Worm (Caenorhabditis elegans) whole organism, young adult: ENCODE measurements around the gene K07C5.2.
A peak's percentile ranks its signal among the peaks of the same experiment; 100 is the strongest.

Experiments
- C17E4.6 ChIP-seq: fragments of 200-800 bp; sonication (Bioruptor generic); IDR thresholded peaks from 2 replicates; pipeline ENCODE4 v1.3.6; 2022; ENCODE audit warnings: missing genetic modification reagents, missing genetic modification characterization, missing compliant biosample characterization
- F39B2.1 ChIP-seq: fragments of 200-800 bp; sonication (Bioruptor generic); IDR thresholded peaks from 2 replicates; pipeline ENCODE4 v1.3.6; 2022; ENCODE audit warnings: missing genetic modification reagents, missing genetic modification characterization, missing compliant biosample characterization
- F52B5.7 ChIP-seq: sonication (generic microtip); optimal IDR thresholded peaks from 2 replicates; lab custom pipeline; 2016; ENCODE audit warnings: mild to moderate bottlenecking, missing genetic modification characterization, missing compliant biosample characterization
- F55B11.4 ChIP-seq: sonication (generic microtip); optimal IDR thresholded peaks from 2 replicates; lab custom pipeline; 2016; ENCODE audit warnings: missing compliant biosample characterization, missing genetic modification characterization, borderline replicate concordance; ENCODE audit not compliant: insufficient read depth
- T26A5.8 ChIP-seq: sonication (generic microtip); optimal IDR thresholded peaks from 2 replicates; lab custom pipeline; 2016; ENCODE audit warnings: missing genetic modification characterization, missing compliant biosample characterization
- Y53F4B.3 ChIP-seq: fragments of 200-800 bp; sonication (Bioruptor generic); IDR thresholded peaks from 2 replicates; pipeline ENCODE4 v1.3.6; 2022; ENCODE audit warnings: missing genetic modification reagents, missing genetic modification characterization, missing compliant biosample characterization
- Y67H2A.10 ChIP-seq: fragments of 200-800 bp; sonication (Bioruptor generic); conservative IDR thresholded peaks from 2 replicates; pipeline ENCODE4 v1.3.6; 2022; ENCODE audit warnings: missing genetic modification reagents, missing genetic modification characterization, missing compliant biosample characterization
- Y79H2A.3 ChIP-seq: fragments of 200-800 bp; sonication (Bioruptor generic); conservative IDR thresholded peaks from 2 replicates; pipeline ENCODE4 v1.3.6; 2022; ENCODE audit warnings: missing genetic modification reagents, missing genetic modification characterization, missing compliant biosample characterization
- ZK185.1 ChIP-seq: sonication (generic microtip); optimal IDR thresholded peaks from 2 replicates; lab custom pipeline; 2016; ENCODE audit warnings: mild to moderate bottlenecking, missing genetic modification characterization, missing compliant biosample characterization; ENCODE audit not compliant: poor library complexity, severe bottlenecking
- akir-1 ChIP-seq: fragments of 200-800 bp; sonication (Bioruptor generic); optimal IDR thresholded peaks from 2 replicates; lab custom pipeline; 2018; ENCODE audit warnings: mild to moderate bottlenecking, missing genetic modification characterization, moderate library complexity, missing compliant biosample characterization
- ama-1 ChIP-seq, 3 experiments: fragments of 150-350 bp in 1 of 3; sonication (generic microtip) in 2 of 3; optimal IDR thresholded peaks; 2 replicates each; lab custom pipeline; 2014 to 2018; ENCODE audit warnings: missing biosample characterization in 2 of 3, missing genetic modification characterization in 2 of 3, missing genetic modification reagents in 2 of 3
- aptf-2 ChIP-seq: fragments of 200-800 bp; sonication (Bioruptor generic); conservative IDR thresholded peaks from 2 replicates; pipeline ENCODE4 v1.3.6; 2022; ENCODE audit warnings: missing genetic modification reagents, missing genetic modification characterization, missing compliant biosample characterization
- athp-1 ChIP-seq: sonication (generic microtip); optimal IDR thresholded peaks from 2 replicates; lab custom pipeline; 2017; ENCODE audit warnings: mild to moderate bottlenecking, missing genetic modification characterization, missing compliant biosample characterization
- attf-6 ChIP-seq: fragments of 200-800 bp; sonication (Bioruptor generic); IDR thresholded peaks from 2 replicates; pipeline ENCODE4 v1.3.6; 2022; ENCODE audit warnings: missing genetic modification reagents, missing genetic modification characterization, missing compliant biosample characterization
- cebp-2 ChIP-seq: fragments of 200-800 bp; sonication (Bioruptor generic); IDR thresholded peaks from 2 replicates; pipeline ENCODE4 v1.3.6; 2022; ENCODE audit warnings: missing genetic modification characterization, missing compliant biosample characterization
- ceh-79 ChIP-seq: sonication (generic microtip); optimal IDR thresholded peaks from 2 replicates; lab custom pipeline; 2017; ENCODE audit warnings: mild to moderate bottlenecking, missing genetic modification characterization, missing compliant biosample characterization
- ceh-91 ChIP-seq: fragments of 200-800 bp; sonication (Bioruptor generic); IDR thresholded peaks from 2 replicates; pipeline ENCODE4 v1.3.6; 2022; ENCODE audit warnings: missing genetic modification reagents, missing genetic modification characterization, missing compliant biosample characterization
- dox-1 ChIP-seq: fragments of 200-800 bp; sonication (Bioruptor generic); IDR thresholded peaks from 2 replicates; pipeline ENCODE4 v1.3.6; 2022; ENCODE audit warnings: missing genetic modification reagents, missing genetic modification characterization, missing compliant biosample characterization
- dpl-1 ChIP-seq: fragments of 150-350 bp; optimal IDR thresholded peaks from 2 replicates; lab custom pipeline; 2014; ENCODE audit warnings: missing biosample characterization, missing genetic modification reagents, missing genetic modification characterization
- egl-18 ChIP-seq: fragments of 200-800 bp; sonication (Bioruptor generic); IDR thresholded peaks from 2 replicates; pipeline ENCODE4 v1.3.6; 2022; ENCODE audit warnings: missing genetic modification reagents, missing genetic modification characterization, missing compliant biosample characterization
- egl-44 ChIP-seq: fragments of 200-800 bp; sonication (Bioruptor generic); IDR thresholded peaks from 2 replicates; pipeline ENCODE4 v1.3.6; 2022; ENCODE audit warnings: missing genetic modification reagents, missing genetic modification characterization, missing compliant biosample characterization
- egrh-3 ChIP-seq: fragments of 200-800 bp; sonication (Bioruptor generic); IDR thresholded peaks from 2 replicates; pipeline ENCODE4 v1.3.6; 2022; ENCODE audit warnings: missing genetic modification reagents, missing genetic modification characterization, missing compliant biosample characterization
- ekl-4 ChIP-seq: fragments of 200-800 bp; sonication (Bioruptor generic); IDR thresholded peaks from 2 replicates; pipeline ENCODE4 v1.3.6; 2022; ENCODE audit warnings: missing genetic modification reagents, missing genetic modification characterization, missing compliant biosample characterization
- gei-17 ChIP-seq: fragments of 200-800 bp; sonication (Bioruptor generic); optimal IDR thresholded peaks from 2 replicates; lab custom pipeline; 2018; ENCODE audit warnings: mild to moderate bottlenecking, missing genetic modification characterization, missing compliant biosample characterization
- hmg-1.2 ChIP-seq: fragments of 200-800 bp; sonication (Bioruptor generic); IDR thresholded peaks from 2 replicates; pipeline ENCODE4 v1.3.6; 2022; ENCODE audit warnings: missing genetic modification reagents, missing genetic modification characterization, missing compliant biosample characterization
- hrde-1 ChIP-seq: sonication (generic microtip); optimal IDR thresholded peaks from 2 replicates; lab custom pipeline; 2016; ENCODE audit warnings: missing genetic modification characterization, mild to moderate bottlenecking, missing compliant biosample characterization, moderate library complexity, missing genotype, missing genetic modification reagents, borderline replicate concordance
- lag-1 ChIP-seq: fragments of 200-800 bp; sonication (Bioruptor generic); IDR thresholded peaks from 2 replicates; pipeline ENCODE4 v1.3.6; 2022; ENCODE audit warnings: missing genetic modification reagents, missing genetic modification characterization, missing compliant biosample characterization
- let-526 ChIP-seq: fragments of 200-800 bp; sonication (Bioruptor generic); IDR thresholded peaks from 2 replicates; pipeline ENCODE4 v1.3.6; 2022; ENCODE audit warnings: missing genetic modification reagents, missing genetic modification characterization, missing compliant biosample characterization
- let-607 ChIP-seq, 2 experiments: fragments of 200-800 bp in 1 of 2; sonication (Bioruptor generic) in 1 of 2; sonication (generic microtip) in 1 of 2; optimal IDR thresholded peaks; 2 replicates each; lab custom pipeline; 2016 to 2018; ENCODE audit warnings: mild to moderate bottlenecking in 2 of 2, missing compliant biosample characterization in 2 of 2, missing genetic modification characterization in 2 of 2, moderate library complexity in 2 of 2, missing genotype in 1 of 2
- lin-40 ChIP-seq: sonication (generic microtip); optimal IDR thresholded peaks from 2 replicates; lab custom pipeline; 2016; ENCODE audit warnings: missing genetic modification characterization, mild to moderate bottlenecking, missing compliant biosample characterization, missing genotype, missing genetic modification reagents
- lin-54 ChIP-seq: fragments of 200-800 bp; sonication (Bioruptor generic); optimal IDR thresholded peaks from 2 replicates; lab custom pipeline; 2018; ENCODE audit warnings: mild to moderate bottlenecking, missing genetic modification characterization, missing compliant biosample characterization
- lsl-1 ChIP-seq: fragments of 200-800 bp; sonication (Bioruptor generic); optimal IDR thresholded peaks from 2 replicates; lab custom pipeline; 2018; ENCODE audit warnings: mild to moderate bottlenecking, missing genetic modification characterization, moderate library complexity, missing compliant biosample characterization
- madf-10 ChIP-seq: sonication (generic microtip); optimal IDR thresholded peaks from 2 replicates; lab custom pipeline; 2016; ENCODE audit warnings: mild to moderate bottlenecking, missing genetic modification characterization, missing compliant biosample characterization
- madf-8 ChIP-seq: fragments of 200-800 bp; sonication (Bioruptor generic); conservative IDR thresholded peaks from 2 replicates; pipeline ENCODE4 v1.3.6; 2022; ENCODE audit warnings: missing genetic modification reagents, missing genetic modification characterization, missing compliant biosample characterization
- nhr-27 ChIP-seq: fragments of 200-800 bp; sonication (Bioruptor generic); optimal IDR thresholded peaks from 2 replicates; lab custom pipeline; 2018; ENCODE audit warnings: mild to moderate bottlenecking, missing genetic modification characterization, moderate library complexity, missing compliant biosample characterization
- nhr-80 ChIP-seq: sonication (generic microtip); optimal IDR thresholded peaks from 2 replicates; lab custom pipeline; 2016; ENCODE audit warnings: missing genetic modification characterization, missing compliant biosample characterization
- pha-4 ChIP-seq: fragments of 150-350 bp; sonication (generic microtip); optimal IDR thresholded peaks from 2 replicates; lab custom pipeline; 2014; ENCODE audit warnings: missing biosample characterization, missing genetic modification reagents, missing genetic modification characterization
- rcor-1 ChIP-seq: fragments of 200-800 bp; sonication (Bioruptor generic); IDR thresholded peaks from 2 replicates; pipeline ENCODE4 v1.3.6; 2022; ENCODE audit warnings: missing genetic modification reagents, missing genetic modification characterization, missing compliant biosample characterization
- rec-8 ChIP-seq, 2 experiments: sonication (generic microtip); optimal IDR thresholded peaks; 2 replicates each; lab custom pipeline; 2016; ENCODE audit warnings: mild to moderate bottlenecking in 2 of 2, missing genetic modification characterization in 2 of 2, missing genetic modification reagents in 2 of 2, missing genotype in 2 of 2, missing biosample characterization in 1 of 2, missing compliant biosample characterization in 1 of 2, moderate library complexity in 1 of 2
- rpc-1 ChIP-seq, 2 experiments: fragments of 150-350 bp in 1 of 2; sonication (generic microtip) in 1 of 2; optimal IDR thresholded peaks; 2 replicates each; lab custom pipeline; 2014 to 2018; ENCODE audit warnings: missing biosample characterization in 1 of 2, missing genetic modification characterization in 1 of 2, missing genetic modification reagents in 1 of 2, missing genotype in 1 of 2
- sdz-38 ChIP-seq: sonication (generic microtip); optimal IDR thresholded peaks from 2 replicates; lab custom pipeline; 2016; ENCODE audit warnings: missing genotype, missing genetic modification characterization, missing compliant biosample characterization
- snpc-1.1 ChIP-seq: sonication (generic microtip); optimal IDR thresholded peaks from 2 replicates; lab custom pipeline; 2017; ENCODE audit warnings: missing genetic modification characterization, mild to moderate bottlenecking, missing compliant biosample characterization, antibody characterized with exemption, moderate library complexity, missing genotype, missing genetic modification reagents; ENCODE audit not compliant: insufficient read depth
- snpc-1.3 ChIP-seq: sonication (generic microtip); optimal IDR thresholded peaks from 2 replicates; lab custom pipeline; 2017; ENCODE audit warnings: missing genetic modification characterization, mild to moderate bottlenecking, missing compliant biosample characterization, antibody characterized with exemption, moderate library complexity, missing genotype, missing genetic modification reagents; ENCODE audit not compliant: insufficient read depth
- tlf-1 ChIP-seq: fragments of 200-800 bp; sonication (Bioruptor generic); optimal IDR thresholded peaks from 2 replicates; lab custom pipeline; 2018; ENCODE audit warnings: mild to moderate bottlenecking, missing genetic modification characterization, missing compliant biosample characterization
- unc-62 ChIP-seq: fragments of 150-350 bp; optimal IDR thresholded peaks from 2 replicates; lab custom pipeline; 2014; ENCODE audit warnings: missing biosample characterization, missing genetic modification reagents, missing genetic modification characterization
- ztf-25 ChIP-seq: fragments of 200-800 bp; sonication (Bioruptor generic); IDR thresholded peaks from 2 replicates; pipeline ENCODE4 v1.3.6; 2022; ENCODE audit warnings: missing genetic modification reagents, missing genetic modification characterization, missing compliant biosample characterization

The K07C5.2 gene

DNA sequence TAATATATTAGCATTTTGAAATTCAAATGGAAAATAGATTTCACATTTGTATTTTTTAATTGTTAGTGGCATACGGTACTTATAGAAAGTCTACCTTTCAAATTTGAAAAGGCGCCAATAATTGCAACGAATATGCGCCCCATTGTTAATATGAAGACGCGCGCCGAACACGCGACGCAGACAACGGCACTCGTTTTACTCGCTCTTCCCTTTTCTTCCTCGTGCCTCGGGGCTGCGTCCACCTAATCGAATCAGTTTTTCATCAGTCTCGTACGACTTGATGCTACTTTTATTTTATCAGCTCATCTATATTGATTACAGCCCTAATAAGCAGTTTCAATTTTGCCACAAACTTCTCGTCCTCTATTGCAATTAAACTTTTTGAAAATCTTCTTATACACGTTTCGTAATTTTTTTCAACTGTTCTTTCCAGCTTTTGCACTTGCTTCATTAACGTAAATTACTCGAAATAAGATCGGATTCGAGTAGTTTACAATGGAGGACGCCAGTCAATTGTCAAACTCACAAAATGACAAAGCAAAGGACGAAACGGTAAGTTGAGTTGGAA, 22.6 kb downstream of the K07C5.2 start, which contains the start of gene cash-1 (continued):
- TF ChIP-seq snpc-1.1 (tag; lab: Kevin White, UChicago) (no peak), attf-6 (GFP tag; lab: Robert Waterston, UW) (peak; percentile 38; the same call in 1 of the 2 replicates), F55B11.4 (tag; lab: Kevin White, UChicago) (no peak), T26A5.8 (no peak), gei-17 (GFP tag; lab: Kevin White, UChicago) (no peak), Y79H2A.3 (no peak), F39B2.1 (GFP tag; lab: Robert Waterston, UW) (no peak), egrh-3 (no peak), lag-1 (GFP tag; lab: Robert Waterston, UW) (no peak), lin-40 (tag; lab: Kevin White, UChicago) (peak; percentile 41), rcor-1 (GFP tag; lab: Robert Waterston, UW) (0 out of 2 replicates have a peak, but pooled peaks have one; percentile 37), sdz-38 (tag; lab: Kevin White, UChicago) (no peak), madf-8 (peak; percentile 71), athp-1 (tag; lab: Kevin White, UChicago) (no peak), egl-18 (GFP tag; lab: Robert Waterston, UW) (no peak), C17E4.6 (GFP tag; lab: Robert Waterston, UW) (no peak), rpc-1 (optimal IDR thresholded peaks at IDR 0.05; lab: Kevin White, UChicago) (no peak), rpc-1 (tag; optimal IDR thresholded peaks at IDR 0.05; lab: Kevin White, UChicago) (no peak), hrde-1 (no peak), lsl-1 (GFP tag; lab: Kevin White, UChicago) (peak; percentile 69), ZK185.1 (tag; lab: Kevin White, UChicago) (peak; percentile 47), F52B5.7 (tag; lab: Kevin White, UChicago) (no peak), nhr-80 (tag; lab: Kevin White, UChicago) (peak; percentile 88), akir-1 (GFP tag; lab: Kevin White, UChicago) (no peak), Y67H2A.10 (GFP tag; lab: Robert Waterston, UW) (no peak; the same call in 1 of the 2 replicates), snpc-1.3 (tag; lab: Kevin White, UChicago) (no peak), lin-54 (GFP tag; lab: Kevin White, UChicago) (peak; percentile 83), egl-44 (GFP tag; lab: Robert Waterston, UW) (no peak), nhr-27 (no peak), ceh-79 (no peak), unc-62 (no peak), madf-10 (tag; lab: Kevin White, UChicago) (peak; percentile 17), let-526 (GFP tag; lab: Robert Waterston, UW) (0 out of 2 replicates have a peak, but pooled peaks have one; percentile 55), ztf-25 (GFP tag; lab: Robert Waterston, UW) (0 out of 2 replicates have a peak, but pooled peaks have one; percentile 36), aptf-2 (GFP tag; lab: Robert Waterston, UW) (no peak), let-607 (tag; optimal IDR thresholded peaks at IDR 0.05; lab: Kevin White, UChicago) (peak in 1 of 2 experiments; percentile 12), pha-4 (tag; lab: Kevin White, UChicago) (peak; percentile 8), tlf-1 (GFP tag; lab: Kevin White, UChicago) (peak; percentile 66), Y53F4B.3 (GFP tag; lab: Robert Waterston, UW) (no peak), hmg-1.2 (peak; percentile 52; the same call in 1 of the 2 replicates), ama-1 (optimal IDR thresholded peaks at IDR 0.05; lab: Kevin White, UChicago) (peak; percentile 36), ama-1 (GFP tag; optimal IDR thresholded peaks at IDR 0.05; lab: Kevin White, UChicago) (no peak), ekl-4 (peak; percentile 51; the same call in 1 of the 2 replicates), dox-1 (GFP tag; lab: Robert Waterston, UW) (peak; percentile 88), ceh-91 (GFP tag; lab: Robert Waterston, UW) (peak; percentile 66), dpl-1 (GFP tag; lab: Kevin White, UChicago) (peak; percentile 68), cebp-2 (GFP tag; lab: Robert Waterston, UW) (no peak), rec-8 (tag; optimal IDR thresholded peaks at IDR 0.05; lab: Kevin White, UChicago) (no peak)
